Worm (Caenorhabditis elegans) whole organism, young adult: ENCODE measurements around the gene F20D6.10.

Source experiments
- K11D2.4 ChIP-seq: fragments of 200-800 bp; sonication (Bioruptor generic); IDR thresholded peaks from 2 replicates; pipeline ENCODE4 v1.3.6; 2022; ENCODE audit warnings: missing genetic modification reagents, missing genetic modification characterization, missing compliant biosample characterization
- ama-1 ChIP-seq, 3 experiments: fragments of 150-350 bp in 1 of 3; sonication (generic microtip) in 2 of 3; optimal IDR thresholded peaks; 2 replicates each; lab custom pipeline; 2014 to 2018; ENCODE audit warnings: missing biosample characterization in 2 of 3, missing genetic modification characterization in 2 of 3, missing genetic modification reagents in 2 of 3
- bed-2 ChIP-seq: fragments of 200-800 bp; sonication (Bioruptor generic); IDR thresholded peaks from 2 replicates; pipeline ENCODE4 v1.3.6; 2022; ENCODE audit warnings: missing genetic modification reagents, missing genetic modification characterization, missing compliant biosample characterization
- gei-17 ChIP-seq: fragments of 200-800 bp; sonication (Bioruptor generic); optimal IDR thresholded peaks from 2 replicates; lab custom pipeline; 2018; ENCODE audit warnings: mild to moderate bottlenecking, missing genetic modification characterization, missing compliant biosample characterization
- him-1 ChIP-seq: sonication (generic microtip); optimal IDR thresholded peaks from 2 replicates; lab custom pipeline; 2016; ENCODE audit warnings: missing genotype, missing genetic modification reagents, missing genetic modification characterization, missing compliant biosample characterization
- hlh-12 ChIP-seq: sonication (generic microtip); optimal IDR thresholded peaks from 2 replicates; lab custom pipeline; 2016; ENCODE audit warnings: missing genetic modification characterization, missing compliant biosample characterization
- lsl-1 ChIP-seq: fragments of 200-800 bp; sonication (Bioruptor generic); optimal IDR thresholded peaks from 2 replicates; lab custom pipeline; 2018; ENCODE audit warnings: mild to moderate bottlenecking, missing genetic modification characterization, moderate library complexity, missing compliant biosample characterization

- TF ChIP-seq ama-1 (optimal IDR thresholded peaks at IDR 0.05; lab: Kevin White, UChicago): no peak
- TF ChIP-seq ama-1 (GFP tag; optimal IDR thresholded peaks at IDR 0.05; lab: Kevin White, UChicago): no peak
- peak; percentile 83 for TF ChIP-seq lsl-1
- TF ChIP-seq gei-17 (GFP tag; lab: Kevin White, UChicago): no peak
- TF ChIP-seq bed-2 (GFP tag; lab: Robert Waterston, UW): no peak
- TF ChIP-seq K11D2.4 (GFP tag; lab: Robert Waterston, UW): no peak
- no peak for TF ChIP-seq him-1 (tag; lab: Kevin White, UChicago)
- no peak for TF ChIP-seq hlh-12 (tag; lab: Kevin White, UChicago)
These were observed 17.5 kb downstream of the F20D6.10 start for ce11 chrV:8178279-8178678.
